Fruit fly (Drosophila melanogaster) whole organism, adult: Measurements from ENCODE around the gene Dnai2.

ENCODE experiments used
- CG11617 ChIP-seq: fragments of 200-800 bp; sonication (Bioruptor generic); optimal IDR thresholded peaks from 2 replicates; lab custom pipeline; 2017; ENCODE audit warnings: mild to moderate bottlenecking, missing biosample characterization, missing genetic modification reagents, missing genetic modification characterization
- CG12768 ChIP-seq: fragments of 200-800 bp; sonication (Bioruptor generic); optimal IDR thresholded peaks from 2 replicates; lab custom pipeline; 2017; ENCODE audit warnings: missing biosample characterization, missing genetic modification characterization, mild to moderate bottlenecking, moderate library complexity, missing genetic modification reagents
- CG14711 ChIP-seq: fragments of 200-800 bp; sonication (Bioruptor generic); optimal IDR thresholded peaks from 2 replicates; lab custom pipeline; 2018; ENCODE audit warnings: missing biosample characterization, mild to moderate bottlenecking, missing genetic modification characterization, moderate library complexity
- CG1620 ChIP-seq: fragments of 200-800 bp; sonication (Bioruptor generic); optimal IDR thresholded peaks from 2 replicates; lab custom pipeline; 2016; ENCODE audit warnings: missing biosample characterization, missing genetic modification characterization
- CG33017 ChIP-seq: fragments of 200-800 bp; sonication (Bioruptor generic); optimal IDR thresholded peaks from 2 replicates; lab custom pipeline; 2018; ENCODE audit warnings: missing biosample characterization, mild to moderate bottlenecking, missing genetic modification characterization, moderate library complexity
- CG5204 ChIP-seq: fragments of 200-800 bp; sonication (Bioruptor generic); optimal IDR thresholded peaks from 2 replicates; lab custom pipeline; 2016; ENCODE audit warnings: missing biosample characterization, missing genetic modification characterization
- CG7045 ChIP-seq: fragments of 200-800 bp; sonication (Bioruptor generic); optimal IDR thresholded peaks from 2 replicates; lab custom pipeline; 2017; ENCODE audit warnings: missing biosample characterization, mild to moderate bottlenecking, missing genetic modification characterization
- CG7101 ChIP-seq: fragments of 200-800 bp; sonication (Bioruptor generic); optimal IDR thresholded peaks from 2 replicates; lab custom pipeline; 2018; ENCODE audit warnings: missing biosample characterization, mild to moderate bottlenecking, missing genetic modification characterization, moderate library complexity
- Clk ChIP-seq: fragments of 200-800 bp; sonication (Bioruptor generic); optimal IDR thresholded peaks from 2 replicates; lab custom pipeline; 2017; ENCODE audit warnings: missing biosample characterization, missing genetic modification characterization
- Crg-1 ChIP-seq: fragments of 200-800 bp; sonication (Bioruptor generic); optimal IDR thresholded peaks from 2 replicates; lab custom pipeline; 2016; ENCODE audit warnings: missing biosample characterization, missing genetic modification characterization
- Hr96 ChIP-seq: fragments of 200-800 bp; sonication (Bioruptor generic); optimal IDR thresholded peaks from 2 replicates; lab custom pipeline; 2016; ENCODE audit warnings: missing biosample characterization, missing genetic modification characterization
- Mnt ChIP-seq: fragments of 200-800 bp; sonication (Bioruptor generic); optimal IDR thresholded peaks from 2 replicates; lab custom pipeline; 2016; ENCODE audit warnings: missing biosample characterization, mild to moderate bottlenecking, missing genetic modification characterization
- bab1 ChIP-seq: fragments of 200-800 bp; sonication (Bioruptor generic); optimal IDR thresholded peaks from 3 replicates; lab custom pipeline; 2019; ENCODE audit warnings: missing biosample characterization, mild to moderate bottlenecking, missing genetic modification characterization, moderate library complexity
- cic ChIP-seq: fragments of 200-800 bp; sonication (Bioruptor generic); optimal IDR thresholded peaks from 2 replicates; lab custom pipeline; 2017; ENCODE audit warnings: missing biosample characterization, mild to moderate bottlenecking, missing genetic modification characterization, moderate library complexity
- cnc ChIP-seq, 2 experiments: fragments of >200 bp; optimal IDR thresholded peaks; 2 replicates each; lab custom pipeline; 2017
- kay ChIP-seq: fragments of 200-800 bp; sonication (Bioruptor generic); peaks from one replicate; lab custom pipeline; 2016; ENCODE audit warnings: missing biosample characterization, missing genetic modification characterization, borderline replicate concordance
- ovo ChIP-seq: fragments of 200-800 bp; sonication (Bioruptor generic); optimal IDR thresholded peaks from 2 replicates; lab custom pipeline; 2016; ENCODE audit warnings: missing biosample characterization, missing genetic modification characterization
- pad ChIP-seq: fragments of 200-800 bp; sonication (Bioruptor generic); optimal IDR thresholded peaks from 3 replicates; lab custom pipeline; 2017; ENCODE audit warnings: missing biosample characterization, missing genetic modification characterization, mild to moderate bottlenecking, moderate library complexity, missing genetic modification reagents
- tj ChIP-seq: fragments of 200-800 bp; sonication (Bioruptor generic); optimal IDR thresholded peaks from 3 replicates; lab custom pipeline; 2017; ENCODE audit warnings: missing biosample characterization, mild to moderate bottlenecking, missing genetic modification characterization, moderate library complexity
- toe ChIP-seq: fragments of 200-800 bp; sonication (Bioruptor generic); optimal IDR thresholded peaks from 2 replicates; lab custom pipeline; 2016; ENCODE audit warnings: missing biosample characterization, missing genetic modification characterization

Dnai2 gene

DNA sequence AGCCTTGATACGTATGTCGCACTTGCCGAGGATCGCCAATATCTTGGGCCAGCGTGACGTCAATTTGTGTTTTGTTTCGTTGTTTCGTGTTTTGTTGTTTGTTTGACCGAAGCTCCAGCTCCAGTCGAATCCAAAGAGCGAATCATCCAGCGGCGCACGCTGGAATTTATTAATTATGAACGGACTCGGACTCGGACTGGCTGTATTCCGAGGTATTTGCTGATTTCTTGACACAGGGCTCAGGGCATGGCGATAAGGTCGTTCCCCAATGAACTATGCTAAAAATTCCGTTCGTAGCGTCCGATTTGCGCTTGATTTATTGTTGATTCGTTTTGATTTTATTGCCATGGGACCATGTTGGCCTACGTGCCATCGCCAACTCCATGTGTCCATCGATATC is 17.8 kb upstream of the Dnai2 start:
- TF ChIP-seq Crg-1 (GFP tag; lab: Kevin White, UChicago) (no peak), CG7045 (no peak), CG14711 (tag; lab: Kevin White, UChicago) (no peak), Clk (GFP tag; lab: Kevin White, UChicago) (no peak), toe (GFP tag; lab: Kevin White, UChicago) (no peak), CG5204 (no peak), CG33017 (tag; lab: Kevin White, UChicago) (no peak), cnc (optimal IDR thresholded peaks at IDR 0.05; lab: Kevin White, UChicago) (no peak), Mnt (no peak), ovo (no peak), pad (GFP tag; lab: Kevin White, UChicago) (no peak), bab1 (GFP tag; lab: Kevin White, UChicago) (no peak), kay (GFP tag; lab: Kevin White, UChicago) (no peak), CG7101 (tag; lab: Kevin White, UChicago) (no peak), Hr96 (no peak), tj (GFP tag; lab: Kevin White, UChicago) (no peak), CG11617 (GFP tag; lab: Kevin White, UChicago) (no peak), CG12768 (no peak)

DNA sequence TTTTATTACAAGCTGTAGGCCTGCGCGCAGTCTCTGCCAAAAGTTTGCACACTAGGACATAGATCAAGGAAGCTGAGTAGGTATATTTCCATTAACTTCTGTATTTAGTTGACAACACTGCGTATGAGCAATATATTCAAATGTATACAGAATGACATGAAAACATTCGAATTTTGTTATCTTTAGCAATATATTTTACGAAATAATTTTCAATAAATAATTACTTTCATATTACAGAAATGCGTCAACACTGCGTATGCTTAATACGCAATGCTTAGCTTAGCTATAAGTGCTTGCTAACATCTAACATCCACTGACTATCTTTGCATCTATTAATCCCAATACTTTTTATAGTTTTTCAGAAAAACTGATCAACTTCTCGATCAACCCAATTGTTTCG is 17.3 kb upstream of the Dnai2 start:
- TF ChIP-seq pad (GFP tag; lab: Kevin White, UChicago) (no peak), ovo (no peak), cnc (optimal IDR thresholded peaks at IDR 0.05; lab: Kevin White, UChicago) (no peak), cic (GFP tag; lab: Kevin White, UChicago) (no peak), CG33017 (tag; lab: Kevin White, UChicago) (no peak), Mnt (no peak), CG12768 (no peak), CG7101 (tag; lab: Kevin White, UChicago) (no peak), bab1 (GFP tag; lab: Kevin White, UChicago) (no peak), Hr96 (no peak), tj (GFP tag; lab: Kevin White, UChicago) (no peak), Clk (GFP tag; lab: Kevin White, UChicago) (no peak), CG5204 (no peak), CG1620 (GFP tag; lab: Kevin White, UChicago) (no peak), CG7045 (no peak), Crg-1 (GFP tag; lab: Kevin White, UChicago) (no peak), CG11617 (GFP tag; lab: Kevin White, UChicago) (no peak), toe (GFP tag; lab: Kevin White, UChicago) (no peak), CG14711 (tag; lab: Kevin White, UChicago) (no peak), kay (GFP tag; lab: Kevin White, UChicago) (no peak)

- TF ChIP-seq ovo, result no peak
- TF ChIP-seq CG5204, result no peak
- no peak for TF ChIP-seq CG14711 (tag; lab: Kevin White, UChicago)
- TF ChIP-seq toe (GFP tag; lab: Kevin White, UChicago), result no peak
- no peak for TF ChIP-seq CG7101 (tag; lab: Kevin White, UChicago)
- no peak for TF ChIP-seq CG11617 (GFP tag; lab: Kevin White, UChicago)
- TF ChIP-seq Mnt, result no peak
- TF ChIP-seq bab1 (GFP tag; lab: Kevin White, UChicago), result no peak
- TF ChIP-seq Hr96, result no peak
- TF ChIP-seq tj (GFP tag; lab: Kevin White, UChicago), result no peak
- no peak for TF ChIP-seq CG7045
- no peak for TF ChIP-seq cnc (optimal IDR thresholded peaks at IDR 0.05; lab: Kevin White, UChicago)
- TF ChIP-seq Crg-1 (GFP tag; lab: Kevin White, UChicago), result no peak
- TF ChIP-seq Clk (GFP tag; lab: Kevin White, UChicago), result no peak
- no peak for TF ChIP-seq kay (GFP tag; lab: Kevin White, UChicago)
- TF ChIP-seq pad (GFP tag; lab: Kevin White, UChicago), result no peak
- no peak for TF ChIP-seq CG33017 (tag; lab: Kevin White, UChicago)
- no peak for TF ChIP-seq CG12768
Measured at dm6 chr3L:11715187-11715586, 16.1 kb upstream of the Dnai2 start, which contains the start of gene CG14132. TSS of gene CG14132 (minus strand) at chr3L:11715285.

DNA sequence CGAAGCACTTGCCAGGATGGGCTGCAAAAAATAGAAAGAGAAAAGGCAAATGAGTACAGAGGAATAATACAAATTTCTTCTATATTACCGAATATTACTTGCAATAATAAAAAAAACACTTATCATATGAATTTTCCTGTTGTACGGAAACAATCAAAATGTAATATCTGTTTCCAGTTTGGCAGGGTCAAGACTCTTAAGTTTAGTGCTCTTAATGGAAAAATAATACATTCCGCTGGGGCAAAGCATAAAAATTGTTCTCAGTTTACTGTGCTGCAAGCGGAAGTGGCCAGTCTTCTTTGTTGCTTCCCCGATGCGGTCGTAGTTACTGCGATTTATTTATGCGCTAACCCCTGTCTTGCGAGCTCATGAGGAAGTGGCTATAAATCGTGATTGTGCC is 13.8 kb upstream of the Dnai2 start:
- TF ChIP-seq Clk (GFP tag; lab: Kevin White, UChicago), result no peak
- TF ChIP-seq Hr96, result no peak
- TF ChIP-seq cic (GFP tag; lab: Kevin White, UChicago), result no peak

DNA sequence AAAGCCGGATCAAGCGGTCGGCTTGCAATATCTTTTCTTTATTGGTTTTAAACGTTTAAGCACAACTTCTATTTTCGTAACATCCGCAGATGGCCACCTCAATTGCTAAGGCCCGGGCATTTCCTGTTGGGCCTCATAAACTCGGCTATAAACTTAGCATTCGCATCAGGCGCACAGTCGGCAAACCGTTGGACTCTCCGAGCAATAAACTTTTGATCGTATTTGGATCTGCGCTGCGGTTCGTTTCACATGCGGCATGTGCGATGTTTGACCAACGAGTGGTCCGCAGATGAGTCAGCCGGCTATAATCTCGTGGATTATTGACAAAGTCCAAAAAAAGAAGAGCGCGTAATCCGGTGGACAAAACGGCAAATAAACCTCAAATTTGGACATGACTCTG is 12.7 kb upstream of the Dnai2 start:
- TF ChIP-seq kay (GFP tag; lab: Kevin White, UChicago) (no peak), Mnt (no peak), Crg-1 (GFP tag; lab: Kevin White, UChicago) (no peak), CG11617 (GFP tag; lab: Kevin White, UChicago) (no peak), CG7101 (tag; lab: Kevin White, UChicago) (no peak), CG12768 (no peak), toe (GFP tag; lab: Kevin White, UChicago) (no peak), CG33017 (tag; lab: Kevin White, UChicago) (no peak), bab1 (GFP tag; lab: Kevin White, UChicago) (no peak), Clk (GFP tag; lab: Kevin White, UChicago) (no peak), CG1620 (GFP tag; lab: Kevin White, UChicago) (no peak), cic (GFP tag; lab: Kevin White, UChicago) (no peak), Hr96 (no peak), CG7045 (no peak), ovo (no peak), tj (GFP tag; lab: Kevin White, UChicago) (no peak), pad (GFP tag; lab: Kevin White, UChicago) (no peak)

DNA sequence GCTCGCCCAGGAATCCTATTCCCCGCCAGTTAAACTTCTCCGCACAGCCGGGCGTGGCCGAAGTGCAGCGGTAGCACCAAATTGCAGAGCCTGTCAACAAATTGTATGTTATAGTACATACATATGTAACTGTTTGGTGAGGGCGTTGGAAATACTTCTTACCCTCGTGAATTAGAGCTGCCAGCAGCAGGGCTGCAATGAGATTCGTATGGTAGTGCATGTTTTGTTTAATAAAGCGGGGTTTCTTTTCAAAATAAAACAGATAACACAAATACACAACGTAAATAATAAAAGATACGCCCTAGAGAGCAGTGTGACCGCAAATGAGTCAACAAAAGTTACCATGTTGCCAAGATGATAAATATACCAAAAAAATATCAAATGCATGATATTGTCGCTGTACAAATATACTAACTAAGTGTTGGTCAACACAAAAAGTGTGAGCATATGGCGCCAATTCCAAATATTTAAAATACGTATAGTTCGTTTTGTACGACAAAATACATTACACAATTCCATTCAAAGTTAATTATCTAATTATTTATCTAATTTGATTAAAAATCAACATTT is 12.1 kb upstream of the Dnai2 start, which contains the start of gene crim:
crim (minus strand) TSS at position 328 of the 570 bp plus-strand sequence.
- peak; percentile 37 for TF ChIP-seq Mnt
- TF ChIP-seq CG7101 (tag; lab: Kevin White, UChicago), result peak; percentile 18
- TF ChIP-seq pad (GFP tag; lab: Kevin White, UChicago), result peak; percentile 18
- peak; percentile 52 for TF ChIP-seq cic (GFP tag; lab: Kevin White, UChicago)
- no peak for TF ChIP-seq kay (GFP tag; lab: Kevin White, UChicago)
- peak; percentile 60 for TF ChIP-seq bab1 (GFP tag; lab: Kevin White, UChicago)
- peak; percentile 15 for TF ChIP-seq Crg-1 (GFP tag; lab: Kevin White, UChicago)
- no peak for TF ChIP-seq CG12768
- no peak for TF ChIP-seq CG11617 (GFP tag; lab: Kevin White, UChicago)
